Worm (Caenorhabditis elegans) whole organism, L2 larva: ENCODE results near the gene C08E8.9.
A peak's percentile ranks its signal among the peaks of the same experiment; 100 is the strongest.

ENCODE experiments used
- C34F6.9 ChIP-seq: fragments of 150-350 bp; optimal IDR thresholded peaks from 2 replicates; lab custom pipeline; 2014; ENCODE audit warnings: missing biosample characterization, missing genetic modification characterization
- F13H6.1 ChIP-seq: sonication (generic microtip); optimal IDR thresholded peaks from 2 replicates; lab custom pipeline; 2016; ENCODE audit warnings: missing genetic modification characterization, missing compliant biosample characterization
- Y55F3AM.14 ChIP-seq: fragments of 200-800 bp; sonication (Bioruptor generic); optimal IDR thresholded peaks from 2 replicates; lab custom pipeline; 2018; ENCODE audit warnings: mild to moderate bottlenecking, missing genetic modification characterization, missing compliant biosample characterization
- ZK546.5 ChIP-seq: sonication (generic microtip); optimal IDR thresholded peaks from 2 replicates; lab custom pipeline; 2017; ENCODE audit warnings: missing biosample characterization, missing genetic modification characterization
- alr-1 ChIP-seq: fragments of 150-350 bp; optimal IDR thresholded peaks from 2 replicates; lab custom pipeline; 2014; ENCODE audit warnings: missing biosample characterization, missing genetic modification characterization
- aly-2 ChIP-seq: fragments of 150-350 bp; optimal IDR thresholded peaks from 2 replicates; lab custom pipeline; 2014; ENCODE audit warnings: missing biosample characterization, missing genetic modification characterization
- ama-1 ChIP-seq: fragments of 150-350 bp; optimal IDR thresholded peaks from 2 replicates; lab custom pipeline; 2018; ENCODE audit warnings: inconsistent platforms
- blmp-1 ChIP-seq: sonication (generic microtip); optimal IDR thresholded peaks from 2 replicates; lab custom pipeline; 2017; ENCODE audit warnings: missing genetic modification characterization, mild to moderate bottlenecking, missing compliant biosample characterization, antibody characterized with exemption, moderate library complexity; ENCODE audit not compliant: insufficient read depth
- ceh-16 ChIP-seq: fragments of 150-350 bp; optimal IDR thresholded peaks from 2 replicates; lab custom pipeline; 2014; ENCODE audit warnings: missing biosample characterization, missing genetic modification characterization
- ceh-82 ChIP-seq: fragments of 150-350 bp; optimal IDR thresholded peaks from 2 replicates; lab custom pipeline; 2014; ENCODE audit warnings: missing biosample characterization, missing genetic modification characterization
- crh-2 ChIP-seq: sonication (generic microtip); optimal IDR thresholded peaks from 2 replicates; lab custom pipeline; 2017; ENCODE audit warnings: missing biosample characterization, missing genetic modification characterization
- egl-27 ChIP-seq: sonication (generic microtip); optimal IDR thresholded peaks from 3 replicates; lab custom pipeline; 2017; ENCODE audit warnings: missing biosample characterization, missing genetic modification reagents, missing genetic modification characterization
- elt-1 ChIP-seq: fragments of 150-350 bp; optimal IDR thresholded peaks from 2 replicates; lab custom pipeline; 2014; ENCODE audit warnings: missing biosample characterization, missing genetic modification characterization
- elt-3 ChIP-seq: sonication (generic microtip); optimal IDR thresholded peaks from 2 replicates; lab custom pipeline; 2017; ENCODE audit warnings: missing biosample characterization, missing genetic modification characterization
- fos-1 ChIP-seq: fragments of 150-350 bp; optimal IDR thresholded peaks from 2 replicates; lab custom pipeline; 2014; ENCODE audit warnings: missing biosample characterization, missing genetic modification characterization
- gmeb-1 ChIP-seq: fragments of 150-350 bp; optimal IDR thresholded peaks from 2 replicates; lab custom pipeline; 2014; ENCODE audit warnings: missing biosample characterization, missing genetic modification characterization
- lin-11 ChIP-seq: fragments of 150-350 bp; sonication (generic microtip); optimal IDR thresholded peaks from 2 replicates; lab custom pipeline; 2014; ENCODE audit warnings: missing biosample characterization, missing genetic modification characterization, inconsistent platforms, mixed read lengths
- lin-13 ChIP-seq: fragments of 150-350 bp; optimal IDR thresholded peaks from 2 replicates; lab custom pipeline; 2014; ENCODE audit warnings: missing biosample characterization, missing genetic modification reagents, missing genetic modification characterization
- lin-39 ChIP-seq: fragments of 150-350 bp; optimal IDR thresholded peaks from 2 replicates; lab custom pipeline; 2014; ENCODE audit warnings: missing biosample characterization, missing genetic modification reagents, missing genetic modification characterization
- lsy-2 ChIP-seq, 2 experiments: fragments of 150-350 bp in 1 of 2; sonication (generic microtip) in 1 of 2; optimal IDR thresholded peaks; 2 replicates each; lab custom pipeline; 2014 to 2017; ENCODE audit warnings: missing biosample characterization in 2 of 2, missing genetic modification characterization in 2 of 2
- mab-5 ChIP-seq: fragments of 150-350 bp; optimal IDR thresholded peaks from 2 replicates; lab custom pipeline; 2014; ENCODE audit warnings: missing biosample characterization, missing genetic modification characterization
- mbf-1 ChIP-seq: sonication (generic microtip); optimal IDR thresholded peaks from 2 replicates; lab custom pipeline; 2017; ENCODE audit warnings: missing biosample characterization, missing genetic modification characterization
- mdl-1 ChIP-seq, 2 experiments: fragments of 150-350 bp in 1 of 2; sonication (generic microtip) in 1 of 2; optimal IDR thresholded peaks; 2 replicates each; lab custom pipeline; 2017; ENCODE audit warnings: missing biosample characterization in 2 of 2, missing genetic modification characterization in 2 of 2
- nhr-10 ChIP-seq: sonication (generic microtip); optimal IDR thresholded peaks from 2 replicates; lab custom pipeline; 2017; ENCODE audit warnings: missing biosample characterization, missing genetic modification characterization
- nhr-11 ChIP-seq: fragments of 150-350 bp; optimal IDR thresholded peaks from 2 replicates; lab custom pipeline; 2014; ENCODE audit warnings: missing biosample characterization, missing genetic modification characterization
- nhr-12 ChIP-seq: fragments of 150-350 bp; optimal IDR thresholded peaks from 2 replicates; lab custom pipeline; 2014; ENCODE audit warnings: missing biosample characterization, missing genetic modification characterization
- nhr-129 ChIP-seq: fragments of 150-350 bp; optimal IDR thresholded peaks from 2 replicates; lab custom pipeline; 2014; ENCODE audit warnings: missing biosample characterization, missing genetic modification characterization
- nhr-21 ChIP-seq: fragments of 150-350 bp; optimal IDR thresholded peaks from 2 replicates; lab custom pipeline; 2014; ENCODE audit warnings: missing biosample characterization, missing genetic modification characterization
- nhr-23 ChIP-seq: fragments of 150-350 bp; optimal IDR thresholded peaks from 2 replicates; lab custom pipeline; 2014; ENCODE audit warnings: missing biosample characterization, missing genetic modification reagents, missing genetic modification characterization
- nhr-6 ChIP-seq: fragments of 150-350 bp; optimal IDR thresholded peaks from 2 replicates; lab custom pipeline; 2014; ENCODE audit warnings: missing biosample characterization, missing genetic modification characterization
- peb-1 ChIP-seq: fragments of 150-350 bp; optimal IDR thresholded peaks from 2 replicates; lab custom pipeline; 2014; ENCODE audit warnings: missing biosample characterization, missing genetic modification characterization
- sem-4 ChIP-seq: fragments of 150-350 bp; optimal IDR thresholded peaks from 2 replicates; lab custom pipeline; 2014; ENCODE audit warnings: missing biosample characterization, missing genetic modification reagents, missing genetic modification characterization
- skn-1 ChIP-seq: sonication (generic microtip); optimal IDR thresholded peaks from 2 replicates; lab custom pipeline; 2017; ENCODE audit warnings: missing biosample characterization, missing genetic modification characterization
- sma-9 ChIP-seq, 2 experiments: fragments of 150-350 bp in 1 of 2; sonication (generic microtip) in 1 of 2; optimal IDR thresholded peaks; 2 replicates each; lab custom pipeline; 2014 to 2016; ENCODE audit warnings: missing genetic modification characterization in 2 of 2, mild to moderate bottlenecking in 1 of 2, missing biosample characterization in 1 of 2, missing compliant biosample characterization in 1 of 2, missing genetic modification reagents in 1 of 2, moderate library complexity in 1 of 2
- unc-39 ChIP-seq: fragments of 150-350 bp; optimal IDR thresholded peaks from 2 replicates; lab custom pipeline; 2014; ENCODE audit warnings: missing biosample characterization, missing genetic modification characterization
- zag-1 ChIP-seq: fragments of 150-350 bp; optimal IDR thresholded peaks from 2 replicates; lab custom pipeline; 2014; ENCODE audit warnings: missing biosample characterization, missing genetic modification characterization
- ztf-1 ChIP-seq: fragments of 200-800 bp; sonication (Bioruptor generic); conservative IDR thresholded peaks from 2 replicates; pipeline ENCODE4 v1.3.6; 2022; ENCODE audit warnings: missing genetic modification characterization, missing compliant biosample characterization
- ztf-11 ChIP-seq: sonication (generic microtip); optimal IDR thresholded peaks from 2 replicates; lab custom pipeline; 2017; ENCODE audit warnings: missing biosample characterization, missing genetic modification characterization

Gene C08E8.9

ce11 chrV:18364558-18364957 lies at the start of gene C08E8.9:
C08E8.9 (plus strand) TSS chrV:18364858.
- TF ChIP-seq aly-2 (tag; lab: Kevin White, UChicago): no peak
- no peak for TF ChIP-seq nhr-12
- no peak for TF ChIP-seq unc-39 (tag; lab: Kevin White, UChicago)
- TF ChIP-seq elt-1 (tag; lab: Kevin White, UChicago): no peak
- TF ChIP-seq ztf-11 (tag; lab: Kevin White, UChicago): no peak
- TF ChIP-seq fos-1 (tag; lab: Kevin White, UChicago): no peak
- TF ChIP-seq nhr-10 (tag; lab: Kevin White, UChicago): no peak
- TF ChIP-seq nhr-21 (tag; lab: Kevin White, UChicago): no peak
- TF ChIP-seq zag-1 (tag; lab: Kevin White, UChicago): no peak
- no peak for TF ChIP-seq C34F6.9 (tag; lab: Kevin White, UChicago)

DNA sequence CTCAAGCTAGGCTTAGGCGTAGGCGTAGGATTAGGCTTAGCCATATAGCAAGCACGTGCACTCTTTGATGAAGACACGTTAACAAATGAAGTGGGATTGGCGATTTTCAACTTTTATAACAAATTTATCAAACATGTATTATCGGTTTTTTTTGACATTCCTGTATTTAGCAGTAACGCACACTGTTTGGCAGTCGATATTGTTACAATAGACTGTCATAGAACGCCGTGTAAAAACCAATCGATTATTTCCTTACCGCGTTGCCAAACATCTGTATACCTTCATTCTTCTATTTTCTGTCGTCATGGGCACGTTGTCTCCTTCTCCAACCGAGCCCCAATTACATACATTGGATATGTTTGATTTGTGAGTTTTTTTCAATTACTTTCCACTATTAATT lies 46.3 kb upstream of the C08E8.9 start, which contains the start of gene fbxb-119:
TSS of gene fbxb-119 (plus strand) at position 301 of the 400 bp plus-strand sequence.
- TF ChIP-seq lin-13 (GFP tag; lab: Kevin White, UChicago) (no peak), aly-2 (tag; lab: Kevin White, UChicago) (no peak), gmeb-1 (tag; lab: Kevin White, UChicago) (no peak), F13H6.1 (tag; lab: Kevin White, UChicago) (no peak), ZK546.5 (no peak), elt-3 (tag; lab: Kevin White, UChicago) (no peak), mab-5 (tag; lab: Kevin White, UChicago) (no peak), mdl-1 (tag; optimal IDR thresholded peaks at IDR 0.05; lab: Kevin White, UChicago) (no peak), nhr-10 (tag; lab: Kevin White, UChicago) (no peak), mbf-1 (tag; lab: Kevin White, UChicago) (no peak), nhr-23 (no peak), ceh-16 (tag; lab: Kevin White, UChicago) (no peak), fos-1 (tag; lab: Kevin White, UChicago) (no peak), Y55F3AM.14 (GFP tag; lab: Kevin White, UChicago) (no peak), nhr-21 (tag; lab: Kevin White, UChicago) (no peak), alr-1 (tag; lab: Kevin White, UChicago) (no peak), nhr-129 (tag; lab: Kevin White, UChicago) (no peak)

- TF ChIP-seq nhr-21 (tag; lab: Kevin White, UChicago) (no peak), fos-1 (tag; lab: Kevin White, UChicago) (peak; percentile 35)
Observed at ce11 chrV:18323231-18323630, 41.4 kb upstream of the C08E8.9 start, which contains the start of gene B0462.5. B0462.5 (minus strand) TSS chrV:18323331.

DNA sequence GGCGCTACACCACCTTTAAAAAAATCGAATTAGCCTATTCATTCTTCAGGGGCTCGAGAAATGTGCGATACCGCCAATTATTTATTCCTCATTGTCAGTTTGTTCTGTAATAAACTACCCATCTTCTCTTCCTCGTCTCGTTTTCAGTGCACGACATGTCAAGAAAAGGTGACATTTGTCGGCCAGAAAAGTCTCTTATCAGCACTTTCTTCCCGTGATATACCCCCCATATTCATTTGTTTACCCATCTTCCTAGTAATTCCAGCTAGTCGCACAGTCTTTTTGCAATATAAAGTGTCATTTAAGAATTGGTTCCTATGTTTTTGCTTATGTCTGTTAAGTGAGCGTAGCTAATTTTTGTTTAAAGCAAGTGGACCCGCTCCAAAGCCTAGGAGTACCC lies 40.1 kb upstream of the C08E8.9 start:
- TF ChIP-seq skn-1 (tag; lab: Kevin White, UChicago) (peak; percentile 11), nhr-11 (tag; lab: Kevin White, UChicago) (no peak), ztf-1 (no peak), egl-27 (no peak), ama-1 (lab: Kevin White, UChicago) (no peak), ceh-82 (tag; lab: Kevin White, UChicago) (no peak), lin-13 (GFP tag; lab: Kevin White, UChicago) (no peak), crh-2 (tag; lab: Kevin White, UChicago) (no peak), nhr-21 (tag; lab: Kevin White, UChicago) (no peak), fos-1 (tag; lab: Kevin White, UChicago) (peak; percentile 70)

ce11 chrV:18331086-18331485 lies 33.6 kb upstream of the C08E8.9 start, which contains the start of gene B0462.4:
B0462.4 (minus strand) TSS chrV:18331186.
- TF ChIP-seq peb-1: no peak

- TF ChIP-seq mab-5 (tag; lab: Kevin White, UChicago) (no peak), nhr-11 (tag; lab: Kevin White, UChicago) (no peak), ztf-11 (tag; lab: Kevin White, UChicago) (no peak), crh-2 (tag; lab: Kevin White, UChicago) (no peak), gmeb-1 (tag; lab: Kevin White, UChicago) (no peak), ceh-82 (tag; lab: Kevin White, UChicago) (no peak), peb-1 (no peak), sem-4 (tag; lab: Kevin White, UChicago) (no peak), mdl-1 (tag; optimal IDR thresholded peaks at IDR 0.05; lab: Kevin White, UChicago) (no peak), lin-11 (tag; lab: Kevin White, UChicago) (no peak), nhr-129 (tag; lab: Kevin White, UChicago) (no peak), nhr-12 (no peak), nhr-23 (no peak), ZK546.5 (no peak), blmp-1 (no peak), sma-9 (GFP tag; optimal IDR thresholded peaks at IDR 0.05; lab: Kevin White, UChicago) (no peak), sma-9 (tag; optimal IDR thresholded peaks at IDR 0.05; lab: Kevin White, UChicago) (no peak), lin-39 (tag; lab: Kevin White, UChicago) (no peak), ama-1 (lab: Kevin White, UChicago) (no peak), lsy-2 (tag; optimal IDR thresholded peaks at IDR 0.05; lab: Kevin White, UChicago) (no peak), nhr-6 (tag; lab: Kevin White, UChicago) (no peak)
Observed at ce11 chrV:18337643-18338042, 27.0 kb upstream of the C08E8.9 start.
